Fruit fly (Drosophila melanogaster) whole organism, embryonic: Measurements from ENCODE around the gene UGP.
A peak's percentile ranks its signal among the peaks of the same experiment; 100 is the strongest.

Source experiments
- Bdp1 ChIP-seq: fragments of 200-800 bp; sonication (Bioruptor generic); optimal IDR thresholded peaks from 3 replicates; lab custom pipeline; 2016; ENCODE audit warnings: missing biosample characterization, missing genetic modification characterization
- CG11085 ChIP-seq: fragments of 200-800 bp; sonication (Bioruptor generic); IDR thresholded peaks from 2 replicates; pipeline ENCODE4 v1.3.6; 2022; ENCODE audit warnings: missing biosample characterization, missing genetic modification characterization
- CG12155 ChIP-seq: fragments of 200-800 bp; sonication (Bioruptor generic); optimal IDR thresholded peaks from 3 replicates; lab custom pipeline; 2016; ENCODE audit warnings: missing biosample characterization, missing genetic modification characterization
- CG12299 ChIP-seq: fragments of 200-800 bp; sonication (Bioruptor generic); optimal IDR thresholded peaks from 2 replicates; lab custom pipeline; 2018; ENCODE audit warnings: missing biosample characterization, mild to moderate bottlenecking, missing genetic modification characterization
- CG13296 ChIP-seq: fragments of 200-800 bp; sonication (Bioruptor generic); optimal IDR thresholded peaks from 3 replicates; lab custom pipeline; 2018; ENCODE audit warnings: missing biosample characterization, mild to moderate bottlenecking, missing genetic modification characterization
- CG13424 ChIP-seq: fragments of 200-800 bp; sonication (Bioruptor generic); optimal IDR thresholded peaks from 2 replicates; lab custom pipeline; 2019; ENCODE audit warnings: missing biosample characterization, mild to moderate bottlenecking, missing genetic modification characterization, moderate library complexity
- CG13624 ChIP-seq: fragments of 200-800 bp; sonication (Bioruptor generic); optimal IDR thresholded peaks from 2 replicates; lab custom pipeline; 2016; ENCODE audit warnings: missing biosample characterization, missing genetic modification characterization
- CG13775 ChIP-seq: fragments of 200-800 bp; sonication (Bioruptor generic); optimal IDR thresholded peaks from 3 replicates; lab custom pipeline; 2017; ENCODE audit warnings: missing biosample characterization, mild to moderate bottlenecking, missing genetic modification characterization
- CG13894 ChIP-seq: fragments of 200-800 bp; sonication (Bioruptor generic); optimal IDR thresholded peaks from 3 replicates; lab custom pipeline; 2018; ENCODE audit warnings: missing biosample characterization, mild to moderate bottlenecking, missing genetic modification characterization, moderate library complexity
- CG15011 ChIP-seq: fragments of 200-800 bp; sonication (Bioruptor generic); optimal IDR thresholded peaks from 3 replicates; lab custom pipeline; 2018; ENCODE audit warnings: missing biosample characterization, mild to moderate bottlenecking, missing genetic modification characterization
- CG1529 ChIP-seq: fragments of 200-800 bp; sonication (Bioruptor generic); optimal IDR thresholded peaks from 3 replicates; lab custom pipeline; 2018; ENCODE audit warnings: missing biosample characterization, missing genetic modification characterization
- CG1603 ChIP-seq: fragments of 200-800 bp; sonication (Bioruptor generic); optimal IDR thresholded peaks from 2 replicates; lab custom pipeline; 2019; ENCODE audit warnings: missing biosample characterization, mild to moderate bottlenecking, missing genetic modification characterization, moderate library complexity
- CG1647 ChIP-seq: fragments of 200-800 bp; sonication (Bioruptor generic); optimal IDR thresholded peaks from 3 replicates; lab custom pipeline; 2016; ENCODE audit warnings: missing biosample characterization, missing genetic modification characterization
- CG16779 ChIP-seq: fragments of 200-800 bp; sonication (Bioruptor generic); IDR thresholded peaks from 2 replicates; pipeline ENCODE4 v1.3.6; 2022; ENCODE audit warnings: missing biosample characterization, missing genetic modification characterization
- CG18262 ChIP-seq: fragments of 200-800 bp; optimal IDR thresholded peaks from 3 replicates; lab custom pipeline; 2019; ENCODE audit warnings: missing biosample characterization, mild to moderate bottlenecking, missing genetic modification characterization, moderate library complexity
- CG1832 ChIP-seq: fragments of 200-800 bp; sonication (Bioruptor generic); optimal IDR thresholded peaks from 2 replicates; lab custom pipeline; 2017; ENCODE audit warnings: missing biosample characterization, mild to moderate bottlenecking, missing genetic modification characterization, inconsistent platforms
- CG2678 ChIP-seq: fragments of 200-800 bp; sonication (Bioruptor generic); optimal IDR thresholded peaks from 3 replicates; lab custom pipeline; 2019; ENCODE audit warnings: missing biosample characterization, mild to moderate bottlenecking, missing genetic modification characterization, moderate library complexity
- CG31441 ChIP-seq: fragments of 200-800 bp; sonication (Bioruptor generic); IDR thresholded peaks from 2 replicates; pipeline ENCODE4 v1.3.6; 2022; ENCODE audit warnings: missing biosample characterization, missing genetic modification characterization
- CG34224 ChIP-seq: fragments of 200-800 bp; sonication (Bioruptor generic); IDR thresholded peaks from 3 replicates; pipeline ENCODE4 v1.3.6; 2022; ENCODE audit warnings: missing biosample characterization, missing genetic modification characterization; ENCODE audit not compliant: partially characterized antibody
- CG34422 ChIP-seq: fragments of 200-800 bp; sonication (Bioruptor generic); IDR thresholded peaks from 3 replicates; pipeline ENCODE4 v1.3.6; 2022; ENCODE audit warnings: missing biosample characterization, missing genetic modification characterization
- CG4820 ChIP-seq: fragments of 200-800 bp; sonication (Bioruptor generic); optimal IDR thresholded peaks from 3 replicates; lab custom pipeline; 2016; ENCODE audit warnings: missing biosample characterization, missing genetic modification characterization
- CG5180 ChIP-seq: fragments of 200-800 bp; sonication (Bioruptor generic); optimal IDR thresholded peaks from 3 replicates; lab custom pipeline; 2017; ENCODE audit warnings: missing biosample characterization, missing genetic modification characterization, mild to moderate bottlenecking, moderate library complexity, missing genetic modification reagents
- CG6791 ChIP-seq: fragments of 200-800 bp; sonication (Bioruptor generic); IDR thresholded peaks from 3 replicates; pipeline ENCODE4 v1.3.6; 2022; ENCODE audit warnings: missing biosample characterization, missing genetic modification characterization; ENCODE audit not compliant: partially characterized antibody
- CG8290 ChIP-seq, 3 experiments: fragments of 200-800 bp; sonication (Bioruptor generic); optimal IDR thresholded peaks; 2 replicates each; lab custom pipeline; 2016 to 2019; ENCODE audit warnings: missing biosample characterization in 3 of 3, missing genetic modification characterization in 3 of 3, mild to moderate bottlenecking in 2 of 3, moderate library complexity in 1 of 3
- CG8388 ChIP-seq: fragments of 200-800 bp; sonication (Bioruptor generic); optimal IDR thresholded peaks from 2 replicates; lab custom pipeline; 2019; ENCODE audit warnings: missing biosample characterization, mild to moderate bottlenecking, missing genetic modification characterization, moderate library complexity
- CTCF ChIP-seq: fragments of 200-800 bp; sonication (Bioruptor generic); optimal IDR thresholded peaks from 2 replicates; lab custom pipeline; 2017; ENCODE audit warnings: missing biosample characterization, mild to moderate bottlenecking, missing genetic modification characterization, moderate library complexity
- Dad ChIP-seq: fragments of 200-800 bp; sonication (Bioruptor generic); optimal IDR thresholded peaks from 3 replicates; lab custom pipeline; 2016; ENCODE audit warnings: missing biosample characterization, missing genetic modification characterization
- Fer1 ChIP-seq: fragments of 200-800 bp; sonication (Bioruptor generic); optimal IDR thresholded peaks from 2 replicates; lab custom pipeline; 2017; ENCODE audit warnings: missing biosample characterization, mild to moderate bottlenecking, missing genetic modification characterization
- Fer2 ChIP-seq: fragments of 200-800 bp; sonication (Bioruptor generic); optimal IDR thresholded peaks from 2 replicates; lab custom pipeline; 2018; ENCODE audit warnings: missing biosample characterization, mild to moderate bottlenecking, missing genetic modification characterization, moderate library complexity
- Gsc ChIP-seq: fragments of 200-800 bp; sonication (Bioruptor generic); IDR thresholded peaks from 2 replicates; pipeline ENCODE4 v1.3.6; 2022; ENCODE audit warnings: missing biosample characterization, missing genetic modification characterization
- H15 ChIP-seq: fragments of 200-800 bp; sonication (Bioruptor generic); IDR thresholded peaks from 3 replicates; pipeline ENCODE4 v1.3.6; 2022; ENCODE audit warnings: missing biosample characterization, missing genetic modification characterization
- Mrtf ChIP-seq: fragments of 200-800 bp; sonication (Bioruptor generic); IDR thresholded peaks from 3 replicates; pipeline ENCODE4 v1.3.6; 2022; ENCODE audit warnings: missing biosample characterization, missing genetic modification characterization
- Nf-YC ChIP-seq: fragments of 200-800 bp; optimal IDR thresholded peaks from 3 replicates; lab custom pipeline; 2019; ENCODE audit warnings: missing biosample characterization, mild to moderate bottlenecking, missing genetic modification characterization, moderate library complexity
- Opbp ChIP-seq: fragments of 200-800 bp; sonication (Bioruptor generic); IDR thresholded peaks from 3 replicates; pipeline ENCODE4 v1.3.6; 2022; ENCODE audit warnings: missing biosample characterization, missing genetic modification characterization; ENCODE audit not compliant: partially characterized antibody
- Rx ChIP-seq: fragments of 200-800 bp; sonication (Bioruptor generic); IDR thresholded peaks from 2 replicates; pipeline ENCODE4 v1.3.6; 2022; ENCODE audit warnings: missing biosample characterization, missing genetic modification characterization
- Side ChIP-seq: fragments of 200-800 bp; sonication (Bioruptor generic); optimal IDR thresholded peaks from 2 replicates; lab custom pipeline; 2016; ENCODE audit warnings: missing biosample characterization, missing genetic modification characterization
- bbx ChIP-seq: fragments of 200-800 bp; sonication (Bioruptor generic); IDR thresholded peaks from 2 replicates; pipeline ENCODE4 v1.3.6; 2022; ENCODE audit warnings: missing biosample characterization, missing genetic modification characterization; ENCODE audit not compliant: partially characterized antibody
- chinmo ChIP-seq: fragments of 200-800 bp; sonication (Bioruptor generic); IDR thresholded peaks from 4 replicates; pipeline ENCODE4 v1.3.6; 2022; ENCODE audit warnings: missing biosample characterization, missing genetic modification characterization; ENCODE audit not compliant: partially characterized antibody
- ci ChIP-seq: fragments of 200-800 bp; sonication (Bioruptor generic); IDR thresholded peaks from 3 replicates; pipeline ENCODE4 v1.3.6; 2022; ENCODE audit warnings: missing biosample characterization, missing genetic modification characterization
- danr ChIP-seq: fragments of 200-800 bp; sonication (Bioruptor generic); IDR thresholded peaks from 2 replicates; pipeline ENCODE4 v1.3.6; 2022; ENCODE audit warnings: missing biosample characterization, missing genetic modification characterization
- fd64A ChIP-seq: fragments of 200-800 bp; sonication (Bioruptor generic); optimal IDR thresholded peaks from 3 replicates; lab custom pipeline; 2018; ENCODE audit warnings: missing biosample characterization, mild to moderate bottlenecking, missing genetic modification characterization
- gsb-n ChIP-seq: fragments of 200-800 bp; sonication (Bioruptor generic); optimal IDR thresholded peaks from 3 replicates; lab custom pipeline; 2018; ENCODE audit warnings: missing biosample characterization, mild to moderate bottlenecking, missing genetic modification characterization
- mirr ChIP-seq: fragments of 200-800 bp; sonication (Bioruptor generic); optimal IDR thresholded peaks from 3 replicates; lab custom pipeline; 2018; ENCODE audit warnings: missing biosample characterization, mild to moderate bottlenecking, missing genetic modification characterization
- scrt ChIP-seq: fragments of 200-800 bp; sonication (Bioruptor generic); optimal IDR thresholded peaks from 2 replicates; lab custom pipeline; 2018; ENCODE audit warnings: missing biosample characterization, mild to moderate bottlenecking, missing genetic modification characterization, moderate library complexity
- shn ChIP-seq: fragments of 200-800 bp; sonication (Bioruptor generic); optimal IDR thresholded peaks from 3 replicates; lab custom pipeline; 2016; ENCODE audit warnings: missing biosample characterization, missing genetic modification characterization
- sna ChIP-seq: fragments of 200-800 bp; sonication (Bioruptor generic); IDR thresholded peaks from 2 replicates; pipeline ENCODE4 v1.3.6; 2022; ENCODE audit warnings: missing biosample characterization, missing genetic modification characterization; ENCODE audit not compliant: partially characterized antibody
- sug ChIP-seq: fragments of 200-800 bp; optimal IDR thresholded peaks from 2 replicates; lab custom pipeline; 2019; ENCODE audit warnings: missing biosample characterization, mild to moderate bottlenecking, missing genetic modification characterization, moderate library complexity
- vvl ChIP-seq: fragments of 200-800 bp; sonication (Bioruptor generic); IDR thresholded peaks from 2 replicates; pipeline ENCODE4 v1.3.6; 2022; ENCODE audit warnings: missing biosample characterization, missing genetic modification characterization
- wek ChIP-seq: fragments of 200-800 bp; sonication (Bioruptor generic); optimal IDR thresholded peaks from 3 replicates; lab custom pipeline; 2018; ENCODE audit warnings: missing biosample characterization, mild to moderate bottlenecking, missing genetic modification characterization, moderate library complexity

Gene UGP

DNA sequence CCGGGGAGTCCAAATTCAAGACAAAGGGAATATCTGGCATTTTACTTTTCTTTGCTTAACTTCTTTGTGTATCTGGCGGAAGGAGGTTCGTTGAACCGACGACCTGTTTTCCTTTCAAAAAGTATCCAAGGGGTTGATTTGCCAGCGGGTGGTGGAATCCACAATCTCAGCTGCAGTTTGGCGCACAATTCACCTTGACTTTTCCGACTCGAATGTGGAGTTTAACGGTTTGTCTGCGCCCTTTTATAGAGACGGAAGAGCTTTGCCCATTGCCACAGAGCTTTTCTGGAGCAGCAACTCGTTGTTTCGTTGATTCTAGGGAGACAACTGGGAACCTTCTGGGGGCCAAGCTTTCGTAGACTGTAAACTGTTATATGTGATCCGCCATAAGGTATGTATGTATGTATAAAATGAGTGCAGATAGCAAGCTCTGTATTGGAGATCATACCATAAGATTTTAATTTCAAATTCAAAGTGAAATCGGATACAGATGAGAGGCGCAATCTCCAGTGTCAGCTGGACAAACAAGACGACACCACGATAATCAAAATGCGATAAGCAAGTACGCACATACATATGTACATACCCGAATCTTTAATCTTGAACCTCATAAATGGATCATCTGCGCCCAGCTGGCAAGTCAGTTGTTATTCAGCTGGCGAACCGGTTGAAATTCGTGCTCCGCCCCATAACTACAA lies 13.7 kb upstream of the UGP start, which contains the start of the genes Hsp67Bc, CG4456 and Hsp22 (continued):
- TF ChIP-seq CG15011 (GFP tag; lab: Kevin White, UChicago): peak; percentile 13
- TF ChIP-seq CG13296 (GFP tag; lab: Kevin White, UChicago): peak; percentile 29
- no peak for TF ChIP-seq Side (GFP tag; lab: Kevin White, UChicago)
- no peak for TF ChIP-seq sna (GFP tag; lab: Robert Waterston, UW)
- no peak for TF ChIP-seq CG13424 (tag; lab: Kevin White, UChicago)
- peak; percentile 5 for TF ChIP-seq CTCF
- TF ChIP-seq Gsc: no peak
- TF ChIP-seq CG12299: no peak
- no peak for TF ChIP-seq Dad (GFP tag; lab: Kevin White, UChicago)
- peak; percentile 28 for TF ChIP-seq wek (GFP tag; lab: Kevin White, UChicago)
- TF ChIP-seq Mrtf (GFP tag; lab: Robert Waterston, UW): no peak
- no peak for TF ChIP-seq CG6791 (GFP tag; lab: Robert Waterston, UW)
- peak; percentile 27 for TF ChIP-seq sug (tag; lab: Kevin White, UChicago)
- TF ChIP-seq vvl (GFP tag; lab: Robert Waterston, UW): 0 out of 2 replicates have a peak, but pooled peaks have one; percentile 12
- peak; percentile 32 for TF ChIP-seq CG12155 (GFP tag; lab: Kevin White, UChicago)
- no peak for TF ChIP-seq CG8388 (GFP tag; lab: Kevin White, UChicago)
- no peak for TF ChIP-seq mirr (GFP tag; lab: Kevin White, UChicago)
- TF ChIP-seq chinmo (GFP tag; lab: Robert Waterston, UW): peak; percentile 47; the same call in 1 of the 4 replicates
- TF ChIP-seq CG34422 (GFP tag; lab: Robert Waterston, UW): no peak
- TF ChIP-seq ci (GFP tag; lab: Robert Waterston, UW): 0 out of 3 replicates have a peak, but pooled peaks have one; percentile 51
- TF ChIP-seq scrt (GFP tag; lab: Kevin White, UChicago): peak; percentile 27
- no peak for TF ChIP-seq Rx (GFP tag; lab: Robert Waterston, UW)
- no peak for TF ChIP-seq Bdp1 (GFP tag; lab: Kevin White, UChicago)
- TF ChIP-seq CG8290 (GFP tag; optimal IDR thresholded peaks at IDR 0.05; lab: Kevin White, UChicago): no peak
- peak in 1 of 2 experiments; percentile 33 for TF ChIP-seq CG8290 (tag; optimal IDR thresholded peaks at IDR 0.05; lab: Kevin White, UChicago)
- TF ChIP-seq bbx: peak; percentile 24; the same call in 1 of the 2 replicates
- no peak for TF ChIP-seq CG18262 (tag; lab: Kevin White, UChicago)
- peak; percentile 14 for TF ChIP-seq Fer1
- TF ChIP-seq CG1603 (tag; lab: Kevin White, UChicago): peak; percentile 0
- peak; percentile 12 for TF ChIP-seq CG2678
- TF ChIP-seq CG1529 (GFP tag; lab: Kevin White, UChicago): peak; percentile 21
- TF ChIP-seq gsb-n (tag; lab: Kevin White, UChicago): no peak
- peak; percentile 31 for TF ChIP-seq Nf-YC (tag; lab: Kevin White, UChicago)
- TF ChIP-seq CG5180 (GFP tag; lab: Kevin White, UChicago): peak; percentile 10
- TF ChIP-seq fd64A (GFP tag; lab: Kevin White, UChicago): peak; percentile 33
- no peak for TF ChIP-seq CG13775
- TF ChIP-seq danr (GFP tag; lab: Robert Waterston, UW): no peak
- no peak for TF ChIP-seq CG1647 (GFP tag; lab: Kevin White, UChicago)
- no peak for TF ChIP-seq CG1832 (GFP tag; lab: Kevin White, UChicago)
- TF ChIP-seq Opbp (GFP tag; lab: Robert Waterston, UW): peak; percentile 20; the same call in 1 of the 3 replicates
- TF ChIP-seq CG13624 (GFP tag; lab: Kevin White, UChicago): no peak
- no peak for TF ChIP-seq shn
- no peak for TF ChIP-seq CG31441 (GFP tag; lab: Robert Waterston, UW)
- TF ChIP-seq CG13894: peak; percentile 39
- 0 out of 3 replicates have a peak, but pooled peaks have one; percentile 35 for TF ChIP-seq CG34224 (GFP tag; lab: Robert Waterston, UW)
- 0 out of 2 replicates have a peak, but pooled peaks have one; percentile 7 for TF ChIP-seq CG11085 (GFP tag; lab: Robert Waterston, UW)
- no peak for TF ChIP-seq CG4820 (GFP tag; lab: Kevin White, UChicago)
- TF ChIP-seq H15: no peak
- no peak for TF ChIP-seq Fer2 (tag; lab: Kevin White, UChicago)
- TF ChIP-seq CG16779 (GFP tag; lab: Robert Waterston, UW): peak; percentile 78
